Worm (Caenorhabditis elegans): Measurements from ENCODE around the gene Y73F8A.27.

DNA sequence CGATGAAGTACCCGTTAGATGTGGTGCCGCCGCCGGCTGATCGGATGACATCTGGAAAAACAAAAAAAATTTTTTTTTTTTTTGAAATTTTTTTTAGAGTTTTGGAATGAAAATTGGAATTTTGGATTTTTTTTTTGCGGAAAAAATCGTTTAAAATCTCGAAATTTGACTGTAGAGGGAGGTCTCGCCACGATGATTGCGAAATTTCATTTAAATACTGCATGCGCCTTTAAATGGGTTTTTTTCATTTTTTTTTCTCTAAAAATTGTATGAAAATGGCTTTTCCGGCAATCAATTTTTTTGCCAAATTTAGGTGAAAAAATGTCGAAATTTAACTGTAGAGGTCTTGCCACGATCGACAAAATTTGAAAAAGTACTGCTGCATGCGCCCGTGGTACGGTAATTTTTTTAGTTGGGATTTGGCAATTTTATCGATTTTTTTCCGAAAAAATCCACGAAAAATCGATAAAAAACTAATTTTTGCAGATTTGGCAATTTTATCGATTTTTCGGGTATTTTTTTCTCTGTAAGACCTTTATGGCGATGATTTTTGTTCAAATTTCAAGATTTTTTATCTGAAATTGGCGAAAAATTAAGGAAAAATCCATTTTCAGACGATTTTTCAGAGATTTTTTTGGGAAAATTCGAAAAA, 19.3 kb upstream of the Y73F8A.27 start, which contains the start of gene gtf-2H4:
- TF ChIP-seq crh-2 (tag; optimal IDR thresholded peaks at IDR 0.05) (no peak), elt-3 (tag; optimal IDR thresholded peaks at IDR 0.05) (no peak), lin-13 (GFP tag; optimal IDR thresholded peaks at IDR 0.05) (no peak)

All from whole organism, L2 larva.